Fruit fly (Drosophila melanogaster): ENCODE data around the gene Vav.

DNA sequence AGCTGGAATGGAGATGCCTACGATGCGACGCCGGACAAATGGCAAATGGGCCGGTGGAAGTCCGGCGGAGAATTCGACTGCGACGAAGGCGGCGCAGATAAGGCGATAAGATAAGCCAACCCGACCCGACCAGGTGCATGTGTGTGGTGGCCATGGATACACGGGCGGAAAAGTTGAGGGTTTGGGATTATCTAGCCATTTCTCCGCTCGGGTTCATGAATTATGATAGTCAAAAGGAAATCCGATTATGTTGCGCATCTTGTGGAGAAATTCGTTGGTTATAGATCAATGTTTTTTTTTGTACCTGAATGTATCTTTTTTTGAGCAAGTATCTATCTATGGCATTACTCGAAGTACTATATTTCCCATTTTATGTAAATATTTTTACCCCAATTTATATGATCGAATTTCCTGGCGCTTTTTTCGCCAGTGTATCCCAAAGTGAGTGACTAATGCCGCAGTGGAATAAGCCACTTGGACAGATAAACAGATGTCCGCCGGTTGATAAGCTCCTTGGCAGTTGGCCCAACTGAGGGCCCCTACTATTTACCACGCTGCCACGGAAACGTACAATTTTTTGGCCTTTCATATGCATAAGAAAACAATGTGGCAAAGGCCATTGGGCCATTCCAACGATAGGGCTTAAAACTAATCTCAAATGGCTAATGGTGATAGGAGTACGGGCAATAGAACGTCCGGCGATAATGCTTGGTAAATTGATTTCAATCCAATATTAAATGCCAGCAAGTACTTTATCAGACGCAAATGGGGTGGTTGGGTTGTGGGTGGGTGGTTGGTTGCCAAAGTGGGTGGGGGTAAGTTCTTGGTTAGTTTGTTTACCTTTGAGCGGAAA is 14.2 kb upstream of the Vav start, which contains the start of gene CG7992:
- TF ChIP-seq usp (GFP tag; optimal IDR thresholded peaks at IDR 0.05) (no peak), pan (optimal IDR thresholded peaks at IDR 0.05) (no peak), psq (optimal IDR thresholded peaks at IDR 0.05) (no peak), EcR (GFP tag; optimal IDR thresholded peaks at IDR 0.05) (no peak)

Data from whole organism.